Worm (Caenorhabditis elegans): ENCODE measurements around the gene ZK688.1.

ZK688.1 gene

DNA sequence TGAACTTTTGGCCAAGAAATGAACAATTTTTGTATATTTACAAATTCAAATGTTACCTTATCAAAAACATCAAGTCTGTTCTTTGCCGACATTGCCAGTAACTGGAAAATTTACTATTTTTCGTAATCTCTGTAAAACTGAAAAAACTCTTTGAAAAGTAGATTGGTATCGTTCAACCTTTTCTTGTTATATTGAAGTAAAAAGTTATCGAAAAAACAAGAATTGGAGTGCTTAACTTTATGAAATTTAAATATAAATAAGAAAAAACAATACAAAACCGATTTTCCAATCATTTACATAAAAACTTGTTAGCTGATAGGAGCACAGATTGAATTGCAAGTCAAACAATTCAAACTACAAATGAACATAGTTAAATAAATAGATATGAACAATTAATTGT, 24.5 kb upstream of the ZK688.1 start, which contains the start of gene ZK688.11:
Gene ZK688.11, minus strand, starts transcription at position 101 of the 400 bp plus-strand sequence.
- no peak for TF ChIP-seq nhr-28 (tag; optimal IDR thresholded peaks at IDR 0.05)
- no peak for TF ChIP-seq ceh-43 (GFP tag; optimal IDR thresholded peaks at IDR 0.05)
- TF ChIP-seq tbx-8 (GFP tag; optimal IDR thresholded peaks at IDR 0.05) = no peak
- no peak for TF ChIP-seq ham-2 (GFP tag; optimal IDR thresholded peaks at IDR 0.05)
- no peak for TF ChIP-seq nhr-237 (tag; optimal IDR thresholded peaks at IDR 0.05)
- TF ChIP-seq unc-62 (GFP tag; optimal IDR thresholded peaks at IDR 0.05) = no peak
- TF ChIP-seq hlh-1 (tag; optimal IDR thresholded peaks at IDR 0.05) = no peak
- no peak for TF ChIP-seq sptf-1 (tag; optimal IDR thresholded peaks at IDR 0.05)

DNA sequence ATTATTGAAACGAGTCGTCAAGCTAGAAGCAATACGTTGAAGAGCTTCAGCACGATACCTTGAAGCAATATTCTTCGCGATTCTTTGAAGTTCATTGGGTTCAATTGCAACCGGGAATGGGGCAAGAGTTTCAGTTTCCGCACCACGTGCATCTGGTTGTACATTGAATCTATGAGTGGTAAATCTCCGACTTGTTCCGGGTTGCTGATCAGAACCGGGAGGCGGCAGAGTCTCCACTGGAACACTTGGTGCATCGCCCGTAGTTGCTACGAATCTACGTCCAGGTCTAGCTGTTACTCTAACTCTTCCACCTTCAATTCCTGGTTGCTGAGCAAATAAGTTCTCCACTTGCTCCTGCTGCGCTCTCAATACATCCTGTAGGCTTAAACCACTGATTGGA, 20.3 kb upstream of the ZK688.1 start:
- TF ChIP-seq nhr-237 (tag; optimal IDR thresholded peaks at IDR 0.05) (no peak), ceh-83 (GFP tag; optimal IDR thresholded peaks at IDR 0.05) (no peak), elt-3 (tag; optimal IDR thresholded peaks at IDR 0.05) (no peak), ceh-43 (GFP tag; optimal IDR thresholded peaks at IDR 0.05) (no peak), unc-120 (tag; optimal IDR thresholded peaks at IDR 0.05; ENCODE audit: poor library complexity, severe bottlenecking) (no peak), M03D4.4 (tag; optimal IDR thresholded peaks at IDR 0.05) (no peak), drap-1 (GFP tag; optimal IDR thresholded peaks at IDR 0.05) (no peak), unc-39 (tag; optimal IDR thresholded peaks at IDR 0.05) (no peak), bed-3 (GFP tag; optimal IDR thresholded peaks at IDR 0.05) (no peak), ces-1 (GFP tag; optimal IDR thresholded peaks at IDR 0.05) (no peak), ztf-11 (tag; optimal IDR thresholded peaks at IDR 0.05) (no peak), mab-5 (tag; optimal IDR thresholded peaks at IDR 0.05) (no peak), snpc-4 (tag; optimal IDR thresholded peaks at IDR 0.05) (no peak), nhr-28 (tag; optimal IDR thresholded peaks at IDR 0.05) (no peak), cnd-1 (tag; optimal IDR thresholded peaks at IDR 0.05) (no peak), lin-32 (GFP tag; optimal IDR thresholded peaks at IDR 0.05) (no peak)

DNA sequence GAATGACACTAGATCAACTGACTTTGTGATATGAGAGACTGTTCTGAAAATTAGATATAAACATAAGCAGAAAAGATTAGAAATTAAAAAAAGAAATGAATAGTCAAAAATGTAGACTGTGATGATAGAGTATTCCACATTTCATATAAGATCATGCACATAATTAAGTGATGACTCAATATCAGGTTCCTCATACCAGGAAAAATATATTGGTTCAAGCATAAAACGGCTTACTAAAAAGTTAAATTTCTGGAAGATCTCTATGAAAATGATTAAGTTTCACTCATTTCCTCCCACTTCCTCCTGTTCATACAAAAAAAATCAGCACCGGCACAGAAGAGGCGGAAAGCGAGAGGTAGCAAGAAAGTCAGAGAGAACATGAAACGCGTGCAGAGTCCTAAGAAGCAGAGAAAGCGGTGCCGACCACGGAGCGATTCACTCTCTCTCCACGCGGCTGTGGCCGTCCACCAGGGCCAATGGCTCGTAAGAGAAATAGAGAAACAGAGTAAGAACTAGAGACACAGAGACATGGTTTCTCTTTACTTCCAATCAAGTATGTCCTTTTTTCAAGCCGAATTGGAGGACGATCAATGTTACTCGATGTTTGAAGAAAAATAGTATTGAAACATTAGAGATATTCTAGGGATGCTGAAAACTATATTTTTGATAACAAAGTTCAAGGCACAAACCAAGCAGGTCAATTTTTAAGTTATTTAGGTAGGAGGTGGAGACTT, 17.6 kb upstream of the ZK688.1 start, which contains the start of the genes ZK688.5 and fahd-1:
Gene ZK688.5, minus strand, starts transcription at position 51 of the 734 bp plus-strand sequence.
Gene fahd-1, plus strand, starts transcription at position 684 of the 734 bp plus-strand sequence.
- TF ChIP-seq lin-13 (tag; optimal IDR thresholded peaks at IDR 0.05) (peak; percentile 19), nhr-2 (tag; optimal IDR thresholded peaks at IDR 0.05) (peak; percentile 77), unc-120 (tag; optimal IDR thresholded peaks at IDR 0.05; ENCODE audit: poor library complexity, severe bottlenecking) (peak; percentile 68), nhr-28 (tag; optimal IDR thresholded peaks at IDR 0.05) (no peak), lin-32 (GFP tag; optimal IDR thresholded peaks at IDR 0.05) (no peak), sem-2 (GFP tag; optimal IDR thresholded peaks at IDR 0.05) (no peak), cnd-1 (tag; optimal IDR thresholded peaks at IDR 0.05) (peak; percentile 10), hlh-1 (tag; optimal IDR thresholded peaks at IDR 0.05) (peak; percentile 93), pha-4 (tag; optimal IDR thresholded peaks at IDR 0.05) (peak; percentile 71), nhr-237 (tag; optimal IDR thresholded peaks at IDR 0.05) (peak; percentile 46), bed-3 (GFP tag; optimal IDR thresholded peaks at IDR 0.05) (no peak), ceh-39 (tag; optimal IDR thresholded peaks at IDR 0.05) (peak; percentile 8), ham-2 (GFP tag; optimal IDR thresholded peaks at IDR 0.05) (peak; percentile 74), ceh-83 (GFP tag; optimal IDR thresholded peaks at IDR 0.05) (no peak), mls-2 (tag; optimal IDR thresholded peaks at IDR 0.05) (peak; percentile 68), nhr-12 (tag; optimal IDR thresholded peaks at IDR 0.05) (no peak), mep-1 (tag; optimal IDR thresholded peaks at IDR 0.05) (peak; percentile 40), ceh-43 (GFP tag; optimal IDR thresholded peaks at IDR 0.05) (no peak), tbx-8 (GFP tag; optimal IDR thresholded peaks at IDR 0.05) (no peak), lsy-2 (tag; optimal IDR thresholded peaks at IDR 0.05) (peak; percentile 56), ces-1 (GFP tag; optimal IDR thresholded peaks at IDR 0.05) (peak; percentile 59), blmp-1 (tag; optimal IDR thresholded peaks at IDR 0.05) (no peak), mab-5 (tag; optimal IDR thresholded peaks at IDR 0.05) (no peak)

DNA sequence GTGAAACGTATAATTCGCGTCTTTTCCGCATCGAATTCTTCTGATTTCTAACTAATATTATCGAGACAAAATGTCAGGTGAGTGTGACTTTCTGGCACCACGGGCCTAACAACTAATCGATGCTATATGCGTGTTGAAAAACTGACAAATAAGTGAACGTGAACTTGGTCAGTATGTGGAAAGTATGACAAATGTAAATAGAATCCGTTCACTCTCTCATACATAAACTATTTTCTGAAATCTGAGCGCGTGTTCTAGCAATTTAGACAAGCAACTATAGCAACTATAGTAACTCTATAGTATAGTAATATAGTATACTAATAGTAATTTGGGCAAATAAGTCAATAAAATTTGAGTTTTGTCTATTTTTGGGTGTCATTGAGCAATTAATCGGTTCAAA, 17.0 kb upstream of the ZK688.1 start:
- no peak for TF ChIP-seq blmp-1 (tag; optimal IDR thresholded peaks at IDR 0.05)
- no peak for TF ChIP-seq bed-3 (GFP tag; optimal IDR thresholded peaks at IDR 0.05)

DNA sequence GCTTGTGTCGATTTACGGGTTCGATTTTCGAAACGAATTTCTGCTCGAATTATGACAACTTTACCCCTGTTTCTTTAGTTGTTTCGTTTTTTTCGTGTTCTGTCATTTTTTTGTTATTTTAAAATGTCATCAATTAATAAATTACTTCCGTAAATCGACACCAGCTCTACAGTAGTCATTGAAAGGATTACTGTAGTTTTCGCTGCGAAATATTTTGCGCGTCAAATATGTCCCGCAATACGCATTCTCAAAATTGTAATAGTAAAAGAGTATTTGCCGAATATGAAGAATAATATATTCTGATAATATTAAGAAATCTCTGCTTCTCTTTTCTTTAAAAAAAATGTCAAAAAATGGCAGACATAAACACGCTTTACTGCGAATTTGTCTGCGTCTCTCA, 16.1 kb upstream of the ZK688.1 start:
- TF ChIP-seq tbx-8 (GFP tag; optimal IDR thresholded peaks at IDR 0.05) (no peak), elt-1 (tag; optimal IDR thresholded peaks at IDR 0.05; ENCODE audit: borderline replicate concordance, insufficient read depth) (no peak), mab-5 (tag; optimal IDR thresholded peaks at IDR 0.05) (no peak), unc-39 (tag; optimal IDR thresholded peaks at IDR 0.05) (no peak), ztf-11 (tag; optimal IDR thresholded peaks at IDR 0.05) (no peak), lin-32 (GFP tag; optimal IDR thresholded peaks at IDR 0.05) (no peak), nhr-28 (tag; optimal IDR thresholded peaks at IDR 0.05) (no peak), bed-3 (GFP tag; optimal IDR thresholded peaks at IDR 0.05) (no peak), ham-2 (GFP tag; optimal IDR thresholded peaks at IDR 0.05) (no peak), elt-3 (tag; optimal IDR thresholded peaks at IDR 0.05) (no peak), zip-8 (tag; optimal IDR thresholded peaks at IDR 0.05) (no peak), nhr-76 (tag; optimal IDR thresholded peaks at IDR 0.05) (no peak), lsy-2 (tag; optimal IDR thresholded peaks at IDR 0.05) (no peak), unc-120 (tag; optimal IDR thresholded peaks at IDR 0.05; ENCODE audit: poor library complexity, severe bottlenecking) (no peak), mls-2 (tag; optimal IDR thresholded peaks at IDR 0.05) (no peak), mep-1 (tag; optimal IDR thresholded peaks at IDR 0.05) (no peak), flh-1 (GFP tag; optimal IDR thresholded peaks at IDR 0.05) (no peak), drap-1 (GFP tag; optimal IDR thresholded peaks at IDR 0.05) (no peak)
